Worm (Caenorhabditis elegans) whole organism, dauer: ENCODE results near the gene zim-2.

Source experiments
- unc-62 ChIP-seq: sonication (generic microtip); optimal IDR thresholded peaks from 2 replicates; lab custom pipeline; 2017; ENCODE audit warnings: missing biosample characterization, missing genetic modification reagents, missing genetic modification characterization

zim-2 gene

ce11 chrIV:10593570-10593969 lies 38.5 kb downstream of the zim-2 start, which contains the start of gene C43F9.7:
Gene C43F9.7, minus strand, starts transcription at chrIV:10593670.
- TF ChIP-seq unc-62 (GFP tag; lab: Kevin White, UChicago) = no peak

- TF ChIP-seq unc-62 (GFP tag; lab: Kevin White, UChicago) = no peak
Measured at ce11 chrIV:10596505-10596904, 41.5 kb downstream of the zim-2 start, which contains the start of gene C43F9.11. Gene C43F9.11, plus strand, starts transcription at chrIV:10596805.

ce11 chrIV:10599983-10600382 lies 44.9 kb downstream of the zim-2 start, which contains the start of gene R09H10.1:
Gene R09H10.1, plus strand, starts transcription at chrIV:10600283.
- no peak for TF ChIP-seq unc-62 (GFP tag; lab: Kevin White, UChicago)

ce11 chrIV:10602644-10603043 lies 47.6 kb downstream of the zim-2 start, which contains the start of gene R09H10.2:
Gene R09H10.2, plus strand, starts transcription at chrIV:10602944.
- no peak for TF ChIP-seq unc-62 (GFP tag; lab: Kevin White, UChicago)

ce11 chrIV:10606575-10607080 lies 51.6 kb downstream of the zim-2 start, which contains the start of gene R09H10.3:
Gene R09H10.3, plus strand, starts transcription at chrIV:10607030.
- no peak for TF ChIP-seq unc-62 (GFP tag; lab: Kevin White, UChicago)
